Fruit fly (Drosophila melanogaster) Kc167 (cell line): ENCODE measurements around the gene Syn.

ENCODE experiments used
- Sin3A ChIP-seq: fragments of >200 bp; optimal IDR thresholded peaks from 2 replicates; lab custom pipeline; 2018; ENCODE audit warnings: missing external identifiers
- insv ChIP-seq: fragments of >200 bp; optimal IDR thresholded peaks from 3 replicates; lab custom pipeline; 2018; ENCODE audit warnings: missing external identifiers
- psq ChIP-seq: fragments of >200 bp; optimal IDR thresholded peaks from 2 replicates; lab custom pipeline; 2017; ENCODE audit warnings: missing external identifiers

DNA sequence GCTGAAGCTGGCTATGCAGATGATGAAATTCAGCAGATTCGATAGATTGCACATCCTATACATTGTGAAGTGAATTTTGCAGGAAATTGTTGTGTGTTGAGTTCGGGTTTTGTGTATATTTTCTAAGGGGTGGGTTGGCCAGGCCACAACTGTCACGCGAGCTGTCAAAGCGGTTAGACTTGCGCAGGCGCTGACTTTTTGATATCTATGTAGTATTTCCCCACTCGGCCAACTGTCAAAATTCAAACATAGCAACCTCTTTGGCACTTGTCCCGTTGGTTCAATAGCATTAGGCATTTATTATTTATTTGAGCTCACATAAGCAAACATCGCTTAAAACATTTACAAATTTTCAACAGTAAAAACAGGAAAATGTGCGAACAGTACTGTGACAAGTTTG, 34.1 kb downstream of the Syn start, which contains the start of the genes CG12817 and CG34107:
- TF ChIP-seq Sin3A (no peak), psq (lab: Kevin White, UChicago) (no peak), insv (no peak)
